Worm (Caenorhabditis elegans) whole organism, L4/young adult: ENCODE results near the gene szy-2.

Experiments used
- W03F9.2 ChIP-seq: fragments of 150-350 bp; optimal IDR thresholded peaks from 2 replicates; lab custom pipeline; 2014; ENCODE audit warnings: missing biosample characterization, missing genetic modification characterization
- dao-5 ChIP-seq: sonication (generic microtip); optimal IDR thresholded peaks from 2 replicates; lab custom pipeline; 2016; ENCODE audit warnings: missing genotype, missing genetic modification characterization, moderate library complexity, missing compliant biosample characterization
- him-1 ChIP-seq: sonication (generic microtip); optimal IDR thresholded peaks from 2 replicates; lab custom pipeline; 2016; ENCODE audit warnings: missing genotype, missing genetic modification reagents, missing genetic modification characterization, missing compliant biosample characterization

ce11 chrIII:5343555-5343954, 27.5 kb downstream of the szy-2 start:
- no peak for TF ChIP-seq dao-5 (tag; lab: Kevin White, UChicago)
- TF ChIP-seq him-1, result no peak
- no peak for TF ChIP-seq W03F9.2 (tag; lab: Kevin White, UChicago)
